Worm (Caenorhabditis elegans) whole organism, L3 larva: Measurements from ENCODE around the gene F47E1.1.

Experiments used
- R02D3.7 ChIP-seq: fragments of 150-350 bp; optimal IDR thresholded peaks from 2 replicates; lab custom pipeline; 2014; ENCODE audit warnings: missing biosample characterization, missing genetic modification characterization
- ZK546.5 ChIP-seq: sonication (generic microtip); optimal IDR thresholded peaks from 2 replicates; lab custom pipeline; 2017; ENCODE audit warnings: missing biosample characterization, missing genetic modification characterization
- aly-2 ChIP-seq: fragments of 150-350 bp; optimal IDR thresholded peaks from 2 replicates; lab custom pipeline; 2014; ENCODE audit warnings: missing biosample characterization, missing genetic modification characterization
- ama-1 ChIP-seq: fragments of 150-350 bp; optimal IDR thresholded peaks from 2 replicates; lab custom pipeline; 2018
- ceh-16 ChIP-seq: sonication (generic microtip); optimal IDR thresholded peaks from 2 replicates; lab custom pipeline; 2017; ENCODE audit warnings: missing biosample characterization, missing genetic modification characterization
- ceh-28 ChIP-seq: fragments of 150-350 bp; optimal IDR thresholded peaks from 2 replicates; lab custom pipeline; 2014; ENCODE audit warnings: missing biosample characterization, missing genetic modification reagents, missing genetic modification characterization
- ceh-82 ChIP-seq: fragments of 150-350 bp; optimal IDR thresholded peaks from 2 replicates; lab custom pipeline; 2014; ENCODE audit warnings: missing biosample characterization, missing genetic modification characterization
- ceh-9 ChIP-seq: sonication (generic microtip); optimal IDR thresholded peaks from 2 replicates; lab custom pipeline; 2018; ENCODE audit warnings: missing biosample characterization, missing genetic modification characterization
- daf-12 ChIP-seq: fragments of 150-350 bp; optimal IDR thresholded peaks from 2 replicates; lab custom pipeline; 2014; ENCODE audit warnings: missing biosample characterization, missing genetic modification reagents, missing genetic modification characterization
- egl-5 ChIP-seq: fragments of 150-350 bp; optimal IDR thresholded peaks from 2 replicates; lab custom pipeline; 2017; ENCODE audit warnings: missing biosample characterization, missing genetic modification reagents, missing genetic modification characterization, inconsistent platforms
- elt-1 ChIP-seq: fragments of 150-350 bp; optimal IDR thresholded peaks from 2 replicates; lab custom pipeline; 2014; ENCODE audit warnings: missing biosample characterization, missing genetic modification characterization
- elt-2 ChIP-seq: sonication (generic microtip); optimal IDR thresholded peaks from 2 replicates; lab custom pipeline; 2016; ENCODE audit warnings: missing genetic modification reagents, mild to moderate bottlenecking, missing genetic modification characterization, missing compliant biosample characterization
- elt-3 ChIP-seq, 3 experiments: fragments of 150-350 bp in 1 of 3; sonication (generic microtip) in 2 of 3; optimal IDR thresholded peaks; 2 replicates in 2 of 3; 4 replicates in 1 of 3; lab custom pipeline; 2014 to 2017; ENCODE audit warnings: missing biosample characterization in 3 of 3, missing genetic modification characterization in 3 of 3
- eor-1 ChIP-seq, 2 experiments: fragments of 150-350 bp; optimal IDR thresholded peaks; 2 replicates each; lab custom pipeline; 2014 to 2018; ENCODE audit warnings: missing biosample characterization in 2 of 2, missing genetic modification characterization in 2 of 2
- fkh-10 ChIP-seq: sonication (generic microtip); optimal IDR thresholded peaks from 2 replicates; lab custom pipeline; 2017; ENCODE audit warnings: missing biosample characterization, missing genetic modification reagents, missing genetic modification characterization
- fkh-2 ChIP-seq: fragments of 150-350 bp; optimal IDR thresholded peaks from 2 replicates; lab custom pipeline; 2014; ENCODE audit warnings: missing biosample characterization, missing genetic modification reagents, missing genetic modification characterization
- fos-1 ChIP-seq: fragments of 150-350 bp; optimal IDR thresholded peaks from 2 replicates; lab custom pipeline; 2014; ENCODE audit warnings: missing biosample characterization, missing genetic modification characterization
- hmg-11 ChIP-seq: sonication (generic microtip); optimal IDR thresholded peaks from 2 replicates; lab custom pipeline; 2016; ENCODE audit warnings: missing genetic modification characterization, missing compliant biosample characterization
- jun-1 ChIP-seq: fragments of 150-350 bp; optimal IDR thresholded peaks from 2 replicates; lab custom pipeline; 2014; ENCODE audit warnings: missing biosample characterization, missing genetic modification reagents, missing genetic modification characterization
- lin-15B ChIP-seq: fragments of 150-350 bp; optimal IDR thresholded peaks from 2 replicates; lab custom pipeline; 2014; ENCODE audit warnings: missing biosample characterization, missing genetic modification characterization
- lin-39 ChIP-seq: fragments of 150-350 bp; optimal IDR thresholded peaks from 2 replicates; lab custom pipeline; 2018; ENCODE audit warnings: missing biosample characterization, missing genetic modification reagents, missing genetic modification characterization
- lsy-12 ChIP-seq: sonication (generic microtip); optimal IDR thresholded peaks from 2 replicates; lab custom pipeline; 2016; ENCODE audit warnings: mild to moderate bottlenecking, missing genetic modification characterization, missing compliant biosample characterization
- mml-1 ChIP-seq: fragments of 150-350 bp; sonication (generic microtip); optimal IDR thresholded peaks from 3 replicates; lab custom pipeline; 2014; ENCODE audit warnings: missing biosample characterization, missing genetic modification characterization
- nfya-1 ChIP-seq: sonication (generic microtip); optimal IDR thresholded peaks from 2 replicates; lab custom pipeline; 2017; ENCODE audit warnings: missing genetic modification characterization, mild to moderate bottlenecking, missing compliant biosample characterization, antibody characterized with exemption, moderate library complexity; ENCODE audit not compliant: insufficient read depth
- nhr-11 ChIP-seq: fragments of 150-350 bp; optimal IDR thresholded peaks from 2 replicates; lab custom pipeline; 2014; ENCODE audit warnings: missing biosample characterization, missing genetic modification characterization
- nhr-12 ChIP-seq: fragments of 150-350 bp; optimal IDR thresholded peaks from 2 replicates; lab custom pipeline; 2014; ENCODE audit warnings: missing biosample characterization, missing genetic modification characterization
- nhr-23 ChIP-seq: fragments of 150-350 bp; optimal IDR thresholded peaks from 2 replicates; lab custom pipeline; 2014; ENCODE audit warnings: missing biosample characterization, missing genetic modification reagents, missing genetic modification characterization
- nhr-237 ChIP-seq: fragments of 150-350 bp; optimal IDR thresholded peaks from 2 replicates; lab custom pipeline; 2014; ENCODE audit warnings: missing biosample characterization, missing genetic modification characterization
- nhr-25 ChIP-seq: sonication (generic microtip); optimal IDR thresholded peaks from 2 replicates; lab custom pipeline; 2017; ENCODE audit warnings: missing biosample characterization, missing genetic modification characterization
- nhr-28 ChIP-seq: fragments of 150-350 bp; optimal IDR thresholded peaks from 2 replicates; lab custom pipeline; 2014; ENCODE audit warnings: missing biosample characterization, missing genetic modification characterization
- nhr-43 ChIP-seq: sonication (generic microtip); optimal IDR thresholded peaks from 2 replicates; lab custom pipeline; 2016; ENCODE audit warnings: mild to moderate bottlenecking, missing genetic modification characterization, missing compliant biosample characterization; ENCODE audit not compliant: poor library complexity, severe bottlenecking
- nhr-67 ChIP-seq: fragments of 150-350 bp; optimal IDR thresholded peaks from 2 replicates; lab custom pipeline; 2014; ENCODE audit warnings: missing biosample characterization, missing genetic modification characterization
- nhr-76 ChIP-seq: fragments of 150-350 bp; sonication (generic microtip); optimal IDR thresholded peaks from 5 replicates; lab custom pipeline; 2014; ENCODE audit warnings: missing biosample characterization, missing genetic modification characterization
- nhr-77 ChIP-seq: fragments of 150-350 bp; optimal IDR thresholded peaks from 2 replicates; lab custom pipeline; 2014; ENCODE audit warnings: missing biosample characterization, missing genetic modification characterization
- pha-4 ChIP-seq: fragments of 150-350 bp; optimal IDR thresholded peaks from 2 replicates; lab custom pipeline; 2014; ENCODE audit warnings: missing biosample characterization, missing genetic modification reagents, missing genetic modification characterization
- pqm-1 ChIP-seq: fragments of 150-350 bp; optimal IDR thresholded peaks from 2 replicates; lab custom pipeline; 2017; ENCODE audit warnings: missing biosample characterization, missing genetic modification characterization, inconsistent platforms
- sea-2 ChIP-seq: fragments of 150-350 bp; sonication (generic microtip); optimal IDR thresholded peaks from 4 replicates; lab custom pipeline; 2014; ENCODE audit warnings: missing biosample characterization, missing genetic modification reagents, missing genetic modification characterization
- skn-1 ChIP-seq: fragments of 150-350 bp; optimal IDR thresholded peaks from 2 replicates; lab custom pipeline; 2014; ENCODE audit warnings: missing biosample characterization, missing genetic modification characterization
- snpc-4 ChIP-seq: fragments of 150-350 bp; optimal IDR thresholded peaks from 2 replicates; lab custom pipeline; 2014; ENCODE audit warnings: missing biosample characterization, missing genetic modification characterization
- tbx-2 ChIP-seq: sonication (generic microtip); optimal IDR thresholded peaks from 2 replicates; lab custom pipeline; 2016; ENCODE audit warnings: mild to moderate bottlenecking, missing genetic modification characterization, missing compliant biosample characterization
- unc-39 ChIP-seq: sonication (generic microtip); optimal IDR thresholded peaks from 4 replicates; lab custom pipeline; 2017; ENCODE audit warnings: missing biosample characterization, missing genetic modification characterization
- unc-62 ChIP-seq: fragments of 150-350 bp; sonication (generic microtip); optimal IDR thresholded peaks from 4 replicates; lab custom pipeline; 2014; ENCODE audit warnings: missing biosample characterization, missing genetic modification reagents, missing genetic modification characterization
- ztf-11 ChIP-seq: fragments of 150-350 bp; optimal IDR thresholded peaks from 2 replicates; lab custom pipeline; 2014; ENCODE audit warnings: missing biosample characterization, missing genetic modification characterization
- ztf-4 ChIP-seq: fragments of 150-350 bp; optimal IDR thresholded peaks from 2 replicates; lab custom pipeline; 2014; ENCODE audit warnings: missing biosample characterization, missing genetic modification characterization

F47E1.1 gene

ce11 chrX:9107866-9108265 is 30.9 kb downstream of the F47E1.1 start:
- TF ChIP-seq R02D3.7 (no peak), ztf-4 (tag; lab: Kevin White, UChicago) (no peak), eor-1 (tag; optimal IDR thresholded peaks at IDR 0.05; lab: Kevin White, UChicago) (no peak)

ce11 chrX:9111585-9111984 is 34.6 kb downstream of the F47E1.1 start:
- TF ChIP-seq unc-62 (GFP tag; lab: Kevin White, UChicago) (no peak), nhr-25 (tag; lab: Kevin White, UChicago) (peak; percentile 80)

- TF ChIP-seq ztf-4 (tag; lab: Kevin White, UChicago) (no peak), pqm-1 (tag; lab: Kevin White, UChicago) (no peak), nhr-25 (tag; lab: Kevin White, UChicago) (peak; percentile 23), ceh-28 (tag; lab: Kevin White, UChicago) (no peak), nhr-23 (tag; lab: Kevin White, UChicago) (no peak), ztf-11 (no peak), egl-5 (tag; lab: Kevin White, UChicago) (no peak), ceh-9 (tag; lab: Kevin White, UChicago) (no peak), nhr-237 (no peak), R02D3.7 (no peak), nfya-1 (tag; lab: Kevin White, UChicago) (peak; percentile 78), lsy-12 (no peak), eor-1 (tag; optimal IDR thresholded peaks at IDR 0.05; lab: Kevin White, UChicago) (no peak), tbx-2 (tag; lab: Kevin White, UChicago) (no peak), nhr-77 (tag; lab: Kevin White, UChicago) (no peak), fos-1 (tag; lab: Kevin White, UChicago) (no peak), hmg-11 (peak; percentile 42), nhr-67 (tag; lab: Kevin White, UChicago) (no peak), ceh-82 (tag; lab: Kevin White, UChicago) (no peak), ama-1 (lab: Kevin White, UChicago) (no peak), ZK546.5 (tag; lab: Kevin White, UChicago) (no peak), nhr-28 (tag; lab: Kevin White, UChicago) (no peak), fkh-2 (no peak), fkh-10 (GFP tag; lab: Kevin White, UChicago) (no peak), unc-62 (GFP tag; lab: Kevin White, UChicago) (no peak), mml-1 (tag; lab: Kevin White, UChicago) (no peak), daf-12 (tag; lab: Kevin White, UChicago) (no peak), skn-1 (tag; lab: Kevin White, UChicago) (no peak), jun-1 (tag; lab: Kevin White, UChicago) (no peak), nhr-76 (no peak), snpc-4 (tag; lab: Kevin White, UChicago) (no peak), pha-4 (tag; lab: Kevin White, UChicago) (peak; percentile 62), lin-39 (tag; lab: Kevin White, UChicago) (peak; percentile 13), nhr-11 (tag; lab: Kevin White, UChicago) (no peak), lin-15B (peak; percentile 84), unc-39 (tag; lab: Kevin White, UChicago) (no peak), nhr-12 (tag; lab: Kevin White, UChicago) (no peak), elt-2 (no peak), elt-3 (tag; optimal IDR thresholded peaks at IDR 0.05; lab: Kevin White, UChicago) (no peak), nhr-43 (tag; lab: Kevin White, UChicago) (no peak), sea-2 (no peak), ceh-16 (tag; lab: Kevin White, UChicago) (no peak), aly-2 (tag; lab: Kevin White, UChicago) (no peak), elt-1 (tag; lab: Kevin White, UChicago) (no peak)
These were observed 36.8 kb downstream of the F47E1.1 start, which contains the start of gene C25A11.2 for ce11 chrX:9113829-9114228. Gene C25A11.2 (plus strand): TSS chrX:9114066.
